Worm (Caenorhabditis elegans): ENCODE measurements around the gene T14B4.5.

Gene T14B4.5

DNA sequence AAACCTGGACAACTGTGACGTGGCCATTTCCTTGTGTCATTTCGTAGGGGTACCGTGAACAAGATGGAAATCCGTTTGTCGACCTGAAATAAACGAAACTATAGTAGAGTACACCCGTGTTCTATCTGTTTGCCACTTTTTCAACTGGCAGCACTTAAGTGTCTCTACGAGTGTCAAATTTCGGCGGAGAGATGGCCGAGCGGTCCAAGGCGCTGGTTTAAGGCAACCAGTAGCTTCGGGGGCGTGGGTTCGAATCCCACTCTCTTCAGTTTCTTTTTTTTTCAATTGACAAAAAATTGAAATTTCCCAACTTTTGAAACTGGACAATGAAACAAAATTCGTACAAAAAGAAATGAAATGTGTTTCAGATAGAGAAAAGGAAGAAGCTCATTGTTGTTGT lies 4.9 kb downstream of the T14B4.5 start (continued):
- TF ChIP-seq Y5F2A.4 (GFP tag; optimal IDR thresholded peaks at IDR 0.05) (no peak), snpc-4 (tag; optimal IDR thresholded peaks at IDR 0.05) (no peak), ceh-82 (tag; optimal IDR thresholded peaks at IDR 0.05) (no peak)

DNA sequence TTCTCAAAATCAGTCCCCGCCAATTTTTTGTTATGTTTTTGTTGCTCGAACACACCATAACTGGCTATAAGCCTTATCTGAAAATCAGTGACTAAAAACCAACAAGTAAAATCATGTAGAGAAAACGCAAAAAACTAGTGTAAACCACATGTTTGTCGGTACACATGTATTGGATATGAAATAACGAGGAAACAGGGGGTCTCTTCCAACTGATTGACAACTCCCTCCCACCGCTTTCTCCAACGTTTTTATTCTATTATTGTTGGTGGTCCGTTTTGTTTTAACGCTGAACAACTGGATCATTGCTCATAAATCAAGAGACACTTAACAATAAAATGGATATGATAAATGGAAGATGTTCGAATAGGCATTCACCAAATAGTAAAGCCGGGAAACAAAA lies 10.2 kb downstream of the T14B4.5 start:
- TF ChIP-seq dve-1 (tag; optimal IDR thresholded peaks at IDR 0.05; ENCODE audit: insufficient read depth) (no peak), hlh-30 (tag; optimal IDR thresholded peaks at IDR 0.05; ENCODE audit: insufficient read depth) (no peak), F44E2.7 (GFP tag; IDR thresholded peaks at IDR 0.05) (no peak), unc-62 (GFP tag; optimal IDR thresholded peaks at IDR 0.05 in 1 of 2) (peak in 1 of 2 experiments; percentile 69), unc-62 (tag; optimal IDR thresholded peaks at IDR 0.05) (no peak), nhr-77 (tag; optimal IDR thresholded peaks at IDR 0.05) (no peak)

DNA sequence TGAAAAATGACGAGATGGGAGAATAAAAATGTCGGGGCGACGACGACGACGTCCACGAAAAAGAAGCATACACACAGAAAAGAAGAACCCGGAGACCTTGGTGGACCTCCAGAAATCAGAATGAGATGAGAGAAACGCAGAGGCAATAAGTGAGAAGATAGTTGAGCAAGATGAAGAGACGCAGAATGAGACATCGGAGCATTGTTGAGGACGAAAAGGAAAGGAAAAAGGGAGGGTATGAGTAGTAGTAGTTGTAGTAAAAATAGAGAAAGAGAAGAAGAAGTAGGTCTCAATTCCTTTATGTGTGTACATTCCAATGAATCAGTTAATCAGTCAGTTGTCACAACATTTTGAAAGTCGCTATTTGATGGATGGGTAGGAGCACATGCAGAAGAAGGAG lies 12.7 kb downstream of the T14B4.5 start, which contains the start of gene T14B4.8:
Gene T14B4.8 (minus strand): TSS at position 60 of the 400 bp plus-strand sequence.
- TF ChIP-seq hif-1 (tag; optimal IDR thresholded peaks at IDR 0.05): no peak
- peak; percentile 38; the same call in 1 of the 2 replicates for TF ChIP-seq hmg-1.1 (GFP tag; IDR thresholded peaks at IDR 0.05)
- peak; percentile 22 for TF ChIP-seq fkh-10 (GFP tag; optimal IDR thresholded peaks at IDR 0.05)
- TF ChIP-seq unc-62 (GFP tag; optimal IDR thresholded peaks at IDR 0.05 in 1 of 2): peak in 1 of 2 experiments; percentile 94
- no peak for TF ChIP-seq unc-62 (tag; optimal IDR thresholded peaks at IDR 0.05)

DNA sequence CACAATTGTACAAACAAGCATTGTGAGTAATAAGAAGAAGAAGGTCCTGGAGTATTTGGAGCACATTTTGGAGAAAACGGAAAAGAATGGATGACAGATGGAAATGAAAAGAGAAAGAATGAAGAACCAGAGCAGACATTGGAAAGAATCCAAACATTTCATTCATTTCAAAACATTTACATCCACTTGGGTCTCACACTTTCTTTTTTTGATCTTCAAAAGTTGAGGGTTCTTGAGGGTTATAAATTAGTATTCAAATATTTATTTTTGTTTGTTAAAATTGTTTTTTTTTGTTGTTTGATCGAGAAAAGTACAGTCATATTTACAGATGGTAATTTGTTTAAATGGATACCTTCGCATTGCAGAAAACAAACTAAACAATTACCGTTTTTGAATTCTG lies 17.1 kb downstream of the T14B4.5 start, which contains the start of gene T14B4.9:
Gene T14B4.9 (minus strand): TSS at position 101 of the 400 bp plus-strand sequence.
- TF ChIP-seq skn-1 (tag; optimal IDR thresholded peaks at IDR 0.05) (no peak), mes-2 (tag; optimal IDR thresholded peaks at IDR 0.05; ENCODE audit: poor library complexity, severe bottlenecking) (no peak), gei-8 (GFP tag; optimal IDR thresholded peaks at IDR 0.05) (no peak), set-16 (GFP tag; IDR thresholded peaks at IDR 0.05) (no peak), dmd-9 (GFP tag; IDR thresholded peaks at IDR 0.05) (no peak), hlh-11 (tag; optimal IDR thresholded peaks at IDR 0.05) (no peak), tag-97 (GFP tag; IDR thresholded peaks at IDR 0.05) (no peak), egl-27 (tag; optimal IDR thresholded peaks at IDR 0.05) (no peak)

DNA sequence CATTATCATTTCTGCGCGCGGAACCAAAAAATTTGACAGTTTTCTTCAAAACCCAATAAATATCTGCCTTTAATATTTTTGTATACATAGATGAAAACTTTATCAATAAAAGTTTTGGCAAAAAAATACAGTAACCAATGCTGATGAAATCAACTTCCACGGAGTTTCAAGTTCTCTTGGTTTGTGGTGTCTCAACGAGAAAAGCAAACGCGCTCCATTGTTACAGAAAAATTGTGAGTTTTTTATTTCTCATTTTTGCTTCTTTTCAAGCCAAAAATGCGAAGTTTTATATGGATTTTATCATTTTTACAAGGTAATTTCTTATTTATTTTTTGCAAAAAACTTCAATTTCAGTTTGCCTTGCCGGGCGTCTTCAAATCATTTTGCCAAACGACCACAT lies 18.0 kb downstream of the T14B4.5 start, which contains the start of gene T14B4.3:
Gene T14B4.3 (plus strand): TSS at position 264 of the 400 bp plus-strand sequence.
- no peak for TF ChIP-seq egl-43 (GFP tag; IDR thresholded peaks at IDR 0.05)
- peak; percentile 59 for TF ChIP-seq nhr-28 (tag; optimal IDR thresholded peaks at IDR 0.05)
- no peak for TF ChIP-seq ama-1 (optimal IDR thresholded peaks at IDR 0.05)
- no peak for TF ChIP-seq ceh-28 (tag; optimal IDR thresholded peaks at IDR 0.05)
- TF ChIP-seq ztf-11 (tag; optimal IDR thresholded peaks at IDR 0.05): no peak
- TF ChIP-seq zfp-3 (GFP tag; conservative IDR thresholded peaks at IDR 0.05): no peak
- TF ChIP-seq mep-1 (tag; optimal IDR thresholded peaks at IDR 0.05): peak; percentile 73
- TF ChIP-seq nhr-25 (tag; optimal IDR thresholded peaks at IDR 0.05; ENCODE audit: borderline replicate concordance, insufficient read depth): no peak
- no peak for TF ChIP-seq aly-2 (tag; optimal IDR thresholded peaks at IDR 0.05)
- TF ChIP-seq fkh-10 (GFP tag; optimal IDR thresholded peaks at IDR 0.05): no peak
- TF ChIP-seq mdt-29 (GFP tag; IDR thresholded peaks at IDR 0.05): no peak
- TF ChIP-seq saeg-2 (GFP tag; IDR thresholded peaks at IDR 0.05): no peak
- no peak for TF ChIP-seq php-3 (GFP tag; IDR thresholded peaks at IDR 0.05)
- TF ChIP-seq Y75B8A.6 (GFP tag; IDR thresholded peaks at IDR 0.05): no peak
- TF ChIP-seq madf-9 (GFP tag; conservative IDR thresholded peaks at IDR 0.05): no peak
- TF ChIP-seq lin-38 (GFP tag; IDR thresholded peaks at IDR 0.05): peak; percentile 97
- TF ChIP-seq unc-39 (tag; optimal IDR thresholded peaks at IDR 0.05): no peak
- TF ChIP-seq spr-3 (GFP tag; optimal IDR thresholded peaks at IDR 0.05): no peak
- TF ChIP-seq Y105C5A.15 (GFP tag; IDR thresholded peaks at IDR 0.05): no peak
- no peak for TF ChIP-seq tag-97 (GFP tag; IDR thresholded peaks at IDR 0.05)
- no peak for TF ChIP-seq dmd-9 (GFP tag; IDR thresholded peaks at IDR 0.05)
- TF ChIP-seq ceh-82 (tag; optimal IDR thresholded peaks at IDR 0.05): no peak
- no peak for TF ChIP-seq Y5F2A.4 (GFP tag; optimal IDR thresholded peaks at IDR 0.05)
- peak; percentile 76 for TF ChIP-seq unc-130 (GFP tag; optimal IDR thresholded peaks at IDR 0.05)
- TF ChIP-seq zip-11 (GFP tag; IDR thresholded peaks at IDR 0.05): no peak
- no peak for TF ChIP-seq nhr-111 (GFP tag; optimal IDR thresholded peaks at IDR 0.05)
- TF ChIP-seq zag-1 (tag; optimal IDR thresholded peaks at IDR 0.05): no peak
- TF ChIP-seq egl-27 (tag; optimal IDR thresholded peaks at IDR 0.05): no peak
- no peak for TF ChIP-seq sdz-12 (GFP tag; optimal IDR thresholded peaks at IDR 0.05)
